Worm (Caenorhabditis elegans): ENCODE data around the gene Y17G9B.2.
A peak's percentile ranks its signal among the peaks of the same experiment; 100 is the strongest.

The Y17G9B.2 gene

ce11 chrIV:4781123-4781522 is 17.2 kb downstream of the Y17G9B.2 start:
- TF ChIP-seq pros-1 (tag; optimal IDR thresholded peaks at IDR 0.05) (no peak), nfya-1 (tag; optimal IDR thresholded peaks at IDR 0.05) (peak; percentile 4), ceh-31 (tag; optimal IDR thresholded peaks at IDR 0.05) (no peak), ceh-18 (tag; optimal IDR thresholded peaks at IDR 0.05) (peak; percentile 3), elt-2 (tag; optimal IDR thresholded peaks at IDR 0.05) (peak; percentile 23), che-1 (tag; optimal IDR thresholded peaks at IDR 0.05) (no peak), madf-2 (tag; optimal IDR thresholded peaks at IDR 0.05) (peak; percentile 15)

- peak; percentile 19 for TF ChIP-seq gmeb-2 (tag; optimal IDR thresholded peaks at IDR 0.05)
These were observed 20.7 kb downstream of the Y17G9B.2 start for ce11 chrIV:4784687-4785086.

ce11 chrIV:4788332-4788731 is 24.4 kb downstream of the Y17G9B.2 start, which contains the start of gene nhr-104:
Gene nhr-104 (minus strand): TSS chrIV:4788692.
- TF ChIP-seq elt-2 (tag; optimal IDR thresholded peaks at IDR 0.05) (peak; percentile 29), unc-42 (tag; optimal IDR thresholded peaks at IDR 0.05) (no peak)

ce11 chrIV:4789445-4789844 is 25.5 kb downstream of the Y17G9B.2 start, which contains the start of gene R11E3.1:
Gene R11E3.1 (plus strand): TSS chrIV:4789745.
- TF ChIP-seq ceh-31 (tag; optimal IDR thresholded peaks at IDR 0.05) (no peak), tbx-7 (tag; optimal IDR thresholded peaks at IDR 0.05) (no peak), ama-1 (optimal IDR thresholded peaks at IDR 0.05) (no peak), fkh-6 (tag; optimal IDR thresholded peaks at IDR 0.05) (no peak), hlh-30 (tag; optimal IDR thresholded peaks at IDR 0.05; ENCODE audit: insufficient read depth) (no peak), syd-9 (tag; optimal IDR thresholded peaks at IDR 0.05) (no peak), unc-55 (GFP tag; optimal IDR thresholded peaks at IDR 0.05) (no peak), pat-9 (tag; optimal IDR thresholded peaks at IDR 0.05) (no peak), elt-4 (tag; optimal IDR thresholded peaks at IDR 0.05) (no peak), elt-2 (tag; optimal IDR thresholded peaks at IDR 0.05) (no peak), mec-3 (tag; optimal IDR thresholded peaks at IDR 0.05; ENCODE audit: borderline replicate concordance) (no peak), Y22D7AL.16 (tag; optimal IDR thresholded peaks at IDR 0.05) (no peak), ceh-48 (tag; optimal IDR thresholded peaks at IDR 0.05) (no peak), lim-6 (tag; optimal IDR thresholded peaks at IDR 0.05) (no peak), fkh-10 (GFP tag; optimal IDR thresholded peaks at IDR 0.05) (no peak), pha-4 (tag; optimal IDR thresholded peaks at IDR 0.05) (no peak)

ce11 chrIV:4795111-4795510 is 31.2 kb downstream of the Y17G9B.2 start:
- TF ChIP-seq ceh-18 (tag; optimal IDR thresholded peaks at IDR 0.05) (no peak), tbx-7 (tag; optimal IDR thresholded peaks at IDR 0.05) (no peak), pat-9 (tag; optimal IDR thresholded peaks at IDR 0.05) (no peak), C38D4.7 (GFP tag; optimal IDR thresholded peaks at IDR 0.05) (no peak), zip-5 (tag; optimal IDR thresholded peaks at IDR 0.05) (no peak), odd-2 (tag; optimal IDR thresholded peaks at IDR 0.05) (no peak), elt-4 (tag; optimal IDR thresholded peaks at IDR 0.05) (no peak)

ce11 chrIV:4799114-4799513 is 35.2 kb downstream of the Y17G9B.2 start, which contains the start of gene eor-1:
Gene eor-1 (minus strand): TSS chrIV:4799178.
- TF ChIP-seq unc-42 (tag; optimal IDR thresholded peaks at IDR 0.05) = peak; percentile 26
- TF ChIP-seq ref-2 (tag; optimal IDR thresholded peaks at IDR 0.05) = no peak
- no peak for TF ChIP-seq npax-4 (tag; optimal IDR thresholded peaks at IDR 0.05)
- TF ChIP-seq lim-6 (tag; optimal IDR thresholded peaks at IDR 0.05) = no peak
- peak; percentile 93 for TF ChIP-seq ceh-48 (tag; optimal IDR thresholded peaks at IDR 0.05)
- TF ChIP-seq gmeb-2 (tag; optimal IDR thresholded peaks at IDR 0.05) = no peak
- TF ChIP-seq nfya-1 (tag; optimal IDR thresholded peaks at IDR 0.05) = peak; percentile 45
- TF ChIP-seq ceh-31 (tag; optimal IDR thresholded peaks at IDR 0.05) = peak; percentile 39
- TF ChIP-seq ceh-34 (tag; optimal IDR thresholded peaks at IDR 0.05) = peak; percentile 9
- TF ChIP-seq ceh-14 (tag; optimal IDR thresholded peaks at IDR 0.05) = no peak
- TF ChIP-seq odd-2 (tag; optimal IDR thresholded peaks at IDR 0.05) = no peak

- TF ChIP-seq hlh-8 (tag; optimal IDR thresholded peaks at IDR 0.05) (no peak), ceh-9 (tag; optimal IDR thresholded peaks at IDR 0.05) (no peak), T23F11.4 (GFP tag; optimal IDR thresholded peaks at IDR 0.05) (no peak), syd-9 (tag; optimal IDR thresholded peaks at IDR 0.05) (no peak), hlh-15 (tag; optimal IDR thresholded peaks at IDR 0.05) (no peak), mec-3 (tag; optimal IDR thresholded peaks at IDR 0.05; ENCODE audit: borderline replicate concordance) (no peak), pat-9 (tag; optimal IDR thresholded peaks at IDR 0.05) (no peak), F13H6.1 (tag; optimal IDR thresholded peaks at IDR 0.05) (no peak), che-1 (tag; optimal IDR thresholded peaks at IDR 0.05) (no peak), K09A11.1 (tag; optimal IDR thresholded peaks at IDR 0.05; ENCODE audit: insufficient read depth) (no peak), sox-4 (tag; optimal IDR thresholded peaks at IDR 0.05) (no peak), ama-1 (optimal IDR thresholded peaks at IDR 0.05) (no peak)
These were observed 38.5 kb downstream of the Y17G9B.2 start, which contains the start of gene dpf-7 for ce11 chrIV:4802494-4802893. Gene dpf-7 (minus strand): TSS chrIV:4802594.

Data from whole organism, late embryonic.